Worm (Caenorhabditis elegans) whole organism, young adult: Measurements from ENCODE around the gene T21E8.6.

Source experiments
- Y67H2A.10 ChIP-seq: fragments of 200-800 bp; sonication (Bioruptor generic); conservative IDR thresholded peaks from 2 replicates; pipeline ENCODE4 v1.3.6; 2022; ENCODE audit warnings: missing genetic modification reagents, missing genetic modification characterization, missing compliant biosample characterization
- nfya-2 ChIP-seq: fragments of 200-800 bp; sonication (Bioruptor generic); IDR thresholded peaks from 2 replicates; pipeline ENCODE4 v1.3.6; 2022; ENCODE audit warnings: missing genetic modification reagents, missing genetic modification characterization, missing compliant biosample characterization

- TF ChIP-seq nfya-2 (GFP tag; lab: Robert Waterston, UW) (no peak), Y67H2A.10 (GFP tag; lab: Robert Waterston, UW) (no peak)
Measured at ce11 chrX:10844602-10845354, 37.3 kb upstream of the T21E8.6 start, which contains the start of gene C05A9.2.
